Worm (Caenorhabditis elegans) whole organism, L4 larva: ENCODE results near the gene F49F1.10.

Source experiments
- R02D3.7 ChIP-seq: fragments of 150-350 bp; sonication (generic microtip); optimal IDR thresholded peaks from 3 replicates; lab custom pipeline; 2014; ENCODE audit warnings: missing biosample characterization, missing genetic modification characterization
- lin-39 ChIP-seq: fragments of 150-350 bp; optimal IDR thresholded peaks from 2 replicates; lab custom pipeline; 2014; ENCODE audit warnings: missing biosample characterization, missing genetic modification reagents, missing genetic modification characterization
- nhr-77 ChIP-seq: fragments of 150-350 bp; optimal IDR thresholded peaks from 2 replicates; lab custom pipeline; 2014; ENCODE audit warnings: missing biosample characterization, missing genetic modification characterization
- sdz-12 ChIP-seq: fragments of 200-800 bp; sonication (Bioruptor generic); optimal IDR thresholded peaks from 2 replicates; lab custom pipeline; 2018; ENCODE audit warnings: mild to moderate bottlenecking, missing genetic modification characterization, missing compliant biosample characterization

- no peak for TF ChIP-seq sdz-12 (GFP tag; lab: Kevin White, UChicago)
- TF ChIP-seq lin-39 (tag; lab: Kevin White, UChicago), result no peak
- TF ChIP-seq nhr-77 (tag; lab: Kevin White, UChicago), result no peak
- no peak for TF ChIP-seq R02D3.7 (tag; lab: Kevin White, UChicago)
Measured at ce11 chrIV:4094364-4094763, 44.6 kb downstream of the F49F1.10 start.
